Fruit fly (Drosophila melanogaster): Measurements from ENCODE around the gene Pdf.

The Pdf gene

DNA sequence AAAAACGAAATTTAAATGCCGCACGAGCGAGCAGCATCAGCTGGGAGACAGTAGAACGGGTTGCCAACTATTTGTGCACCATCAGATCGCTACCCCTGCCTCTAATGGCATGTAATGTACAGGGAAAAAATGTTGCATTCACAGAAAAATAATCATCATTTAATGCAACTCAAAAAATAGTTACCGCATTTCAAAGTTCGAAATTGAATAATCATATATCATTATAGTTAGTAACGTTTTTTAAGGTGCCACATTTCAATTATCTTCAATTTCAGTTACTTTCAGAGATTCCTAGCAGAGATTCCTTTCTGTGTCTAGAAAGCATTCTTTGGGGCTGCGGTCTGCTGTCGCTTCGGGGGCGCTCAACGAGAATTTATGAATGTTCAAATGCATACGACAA lies 25.3 kb upstream of the Pdf start:
- no peak for TF ChIP-seq CG32264 (GFP tag; optimal IDR thresholded peaks at IDR 0.05)
- TF ChIP-seq Hr83 (GFP tag; optimal IDR thresholded peaks at IDR 0.05; ENCODE audit: poor library complexity, severe bottlenecking), result no peak
- no peak for TF ChIP-seq Vsx2 (GFP tag; optimal IDR thresholded peaks at IDR 0.05; ENCODE audit: partially characterized antibody)
- TF ChIP-seq HLH106 (tag; optimal IDR thresholded peaks at IDR 0.05), result no peak
- no peak for TF ChIP-seq foxo (GFP tag; optimal IDR thresholded peaks at IDR 0.05)
- no peak for TF ChIP-seq pan (optimal IDR thresholded peaks at IDR 0.05)
- no peak for TF ChIP-seq Rel (GFP tag; optimal IDR thresholded peaks at IDR 0.05)
- no peak for TF ChIP-seq Rel (tag; optimal IDR thresholded peaks at IDR 0.05)
- no peak for TF ChIP-seq psq (GFP tag; optimal IDR thresholded peaks at IDR 0.05)
- no peak for TF ChIP-seq GATAd (GFP tag; optimal IDR thresholded peaks at IDR 0.05)

- TF ChIP-seq lola (GFP tag; optimal IDR thresholded peaks at IDR 0.05), result no peak
- TF ChIP-seq Dfd (GFP tag; optimal IDR thresholded peaks at IDR 0.05), result peak; percentile 14
- TF ChIP-seq Rel (GFP tag; optimal IDR thresholded peaks at IDR 0.05), result no peak
- TF ChIP-seq Rel (tag; optimal IDR thresholded peaks at IDR 0.05), result no peak
These were observed 24.4 kb upstream of the Pdf start for dm6 chr3R:26480362-26480761.

DNA sequence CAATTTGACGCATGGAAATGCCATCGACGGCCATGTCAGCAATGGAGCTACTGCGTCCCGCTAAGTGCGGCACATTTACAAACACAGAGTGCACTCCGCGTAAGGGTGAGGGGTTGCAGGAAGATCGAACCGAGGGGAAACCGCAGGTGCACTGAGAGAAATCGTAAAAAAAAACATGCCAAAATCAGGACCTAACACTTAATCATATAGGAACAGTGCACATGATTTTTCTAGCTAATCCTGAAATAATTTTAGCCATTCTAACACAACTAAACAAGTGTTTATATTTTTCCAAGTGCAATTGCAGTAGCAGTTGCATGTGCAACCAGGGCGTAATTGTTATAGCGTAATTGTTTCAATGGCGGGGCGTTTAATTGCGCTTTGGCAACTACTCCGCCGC lies 23.3 kb upstream of the Pdf start:
- TF ChIP-seq Dfd (GFP tag; optimal IDR thresholded peaks at IDR 0.05) (no peak), CG32264 (GFP tag; optimal IDR thresholded peaks at IDR 0.05) (no peak), ey (GFP tag; optimal IDR thresholded peaks at IDR 0.05) (no peak), sv (GFP tag; optimal IDR thresholded peaks at IDR 0.05) (no peak), pan (optimal IDR thresholded peaks at IDR 0.05) (no peak), usp (GFP tag; optimal IDR thresholded peaks at IDR 0.05) (no peak), Mio (GFP tag; optimal IDR thresholded peaks at IDR 0.05) (no peak)

DNA sequence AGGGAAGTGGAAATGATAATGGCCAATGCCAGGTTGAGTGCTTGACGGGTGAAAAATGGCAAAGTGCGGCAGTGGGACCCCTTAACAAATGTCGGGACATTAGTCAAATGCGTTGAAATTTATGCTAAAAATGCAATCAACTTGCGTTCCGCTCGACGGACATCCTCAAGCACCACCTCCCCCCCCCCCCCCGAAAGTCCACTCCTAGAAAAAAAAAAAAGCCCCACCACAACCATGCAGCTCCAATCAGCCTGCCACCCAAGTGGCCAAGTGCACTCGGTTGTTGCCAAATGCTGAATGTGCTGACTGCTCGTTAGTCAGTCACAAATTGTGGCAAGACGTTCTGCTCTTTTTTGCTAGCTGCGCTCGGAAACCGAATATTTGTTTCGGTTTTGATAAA lies 22.7 kb upstream of the Pdf start:
- TF ChIP-seq dsf (GFP tag; optimal IDR thresholded peaks at IDR 0.05; ENCODE audit: borderline replicate concordance), result no peak
- TF ChIP-seq Dfd (GFP tag; optimal IDR thresholded peaks at IDR 0.05), result peak; percentile 70

dm6 chr3R:26478040-26478439 lies 22.1 kb upstream of the Pdf start:
- TF ChIP-seq sv (GFP tag; optimal IDR thresholded peaks at IDR 0.05) (no peak), CrebA (GFP tag; optimal IDR thresholded peaks at IDR 0.05; ENCODE audit: borderline replicate concordance) (no peak), br (GFP tag; optimal IDR thresholded peaks at IDR 0.05) (no peak), Vsx2 (GFP tag; optimal IDR thresholded peaks at IDR 0.05; ENCODE audit: partially characterized antibody) (no peak), foxo (GFP tag; optimal IDR thresholded peaks at IDR 0.05) (no peak), N (GFP tag; optimal IDR thresholded peaks at IDR 0.05) (no peak)

dm6 chr3R:26465121-26465520 lies 9.2 kb upstream of the Pdf start:
- no peak for TF ChIP-seq Hr83 (GFP tag; optimal IDR thresholded peaks at IDR 0.05; ENCODE audit: poor library complexity, severe bottlenecking)
- no peak for TF ChIP-seq N (GFP tag; optimal IDR thresholded peaks at IDR 0.05)
- no peak for TF ChIP-seq fru (GFP tag; optimal IDR thresholded peaks at IDR 0.05)
- TF ChIP-seq lola (GFP tag; optimal IDR thresholded peaks at IDR 0.05), result no peak
- TF ChIP-seq rgr (GFP tag; optimal IDR thresholded peaks at IDR 0.05), result no peak
- no peak for TF ChIP-seq HLH106 (tag; optimal IDR thresholded peaks at IDR 0.05)
- no peak for TF ChIP-seq Sp1 (GFP tag; optimal IDR thresholded peaks at IDR 0.05)
- no peak for TF ChIP-seq sv (GFP tag; optimal IDR thresholded peaks at IDR 0.05)
- no peak for TF ChIP-seq sage (GFP tag; optimal IDR thresholded peaks at IDR 0.05)

- TF ChIP-seq brk (GFP tag; optimal IDR thresholded peaks at IDR 0.05) (no peak), Hnf4 (GFP tag; optimal IDR thresholded peaks at IDR 0.05) (peak; percentile 21)
These were observed 8.4 kb upstream of the Pdf start for dm6 chr3R:26464370-26464769.

dm6 chr3R:26463558-26463957 lies 7.6 kb upstream of the Pdf start:
- TF ChIP-seq foxo (GFP tag; optimal IDR thresholded peaks at IDR 0.05), result no peak
- TF ChIP-seq OdsH (GFP tag; optimal IDR thresholded peaks at IDR 0.05), result no peak
- TF ChIP-seq ey (GFP tag; optimal IDR thresholded peaks at IDR 0.05), result no peak
- TF ChIP-seq woc (GFP tag; optimal IDR thresholded peaks at IDR 0.05), result no peak
- no peak for TF ChIP-seq pan (optimal IDR thresholded peaks at IDR 0.05)
- TF ChIP-seq jim (GFP tag; optimal IDR thresholded peaks at IDR 0.05), result no peak
- no peak for TF ChIP-seq Vsx2 (GFP tag; optimal IDR thresholded peaks at IDR 0.05; ENCODE audit: partially characterized antibody)
- TF ChIP-seq Abd-B (GFP tag; optimal IDR thresholded peaks at IDR 0.05), result no peak
